Worm (Caenorhabditis elegans) whole organism, L1 larva: ENCODE data around the gene inpp-1.

ENCODE experiments used
- aly-2 ChIP-seq: fragments of 150-350 bp; optimal IDR thresholded peaks from 2 replicates; lab custom pipeline; 2014; ENCODE audit warnings: missing biosample characterization, missing genetic modification characterization
- ama-1 ChIP-seq: fragments of 150-350 bp; optimal IDR thresholded peaks from 2 replicates; lab custom pipeline; 2014
- elt-2 ChIP-seq: sonication (generic microtip); optimal IDR thresholded peaks from 2 replicates; lab custom pipeline; 2016; ENCODE audit warnings: missing genetic modification characterization, mild to moderate bottlenecking, inconsistent platforms, missing compliant biosample characterization, missing genetic modification reagents
- fos-1 ChIP-seq: fragments of 150-350 bp; optimal IDR thresholded peaks from 2 replicates; lab custom pipeline; 2014; ENCODE audit warnings: missing biosample characterization, missing genetic modification characterization
- lin-13 ChIP-seq: fragments of 150-350 bp; optimal IDR thresholded peaks from 2 replicates; lab custom pipeline; 2014; ENCODE audit warnings: missing biosample characterization, missing genetic modification reagents, missing genetic modification characterization
- lin-15B ChIP-seq: fragments of 150-350 bp; sonication (generic microtip); optimal IDR thresholded peaks from 3 replicates; lab custom pipeline; 2014; ENCODE audit warnings: missing biosample characterization, missing genetic modification characterization
- lsy-2 ChIP-seq, 2 experiments: fragments of 150-350 bp; optimal IDR thresholded peaks; 2 replicates each; lab custom pipeline; 2014; ENCODE audit warnings: missing biosample characterization in 2 of 2, missing genetic modification characterization in 2 of 2
- mep-1 ChIP-seq: fragments of 150-350 bp; optimal IDR thresholded peaks from 2 replicates; lab custom pipeline; 2014; ENCODE audit warnings: missing biosample characterization, missing genetic modification characterization
- snpc-4 ChIP-seq: fragments of 150-350 bp; optimal IDR thresholded peaks from 2 replicates; lab custom pipeline; 2014; ENCODE audit warnings: missing biosample characterization, missing genetic modification characterization
- unc-86 ChIP-seq: sonication (generic microtip); optimal IDR thresholded peaks from 2 replicates; lab custom pipeline; 2016; ENCODE audit warnings: missing genetic modification characterization, missing compliant biosample characterization
- xbp-1 ChIP-seq: sonication (generic microtip); optimal IDR thresholded peaks from 2 replicates; lab custom pipeline; 2016; ENCODE audit warnings: missing genetic modification characterization, missing compliant biosample characterization
- zag-1 ChIP-seq: fragments of 150-350 bp; optimal IDR thresholded peaks from 2 replicates; lab custom pipeline; 2014; ENCODE audit warnings: missing biosample characterization, missing genetic modification characterization
- ztf-4 ChIP-seq: fragments of 150-350 bp; optimal IDR thresholded peaks from 2 replicates; lab custom pipeline; 2014; ENCODE audit warnings: missing biosample characterization, missing genetic modification characterization

DNA sequence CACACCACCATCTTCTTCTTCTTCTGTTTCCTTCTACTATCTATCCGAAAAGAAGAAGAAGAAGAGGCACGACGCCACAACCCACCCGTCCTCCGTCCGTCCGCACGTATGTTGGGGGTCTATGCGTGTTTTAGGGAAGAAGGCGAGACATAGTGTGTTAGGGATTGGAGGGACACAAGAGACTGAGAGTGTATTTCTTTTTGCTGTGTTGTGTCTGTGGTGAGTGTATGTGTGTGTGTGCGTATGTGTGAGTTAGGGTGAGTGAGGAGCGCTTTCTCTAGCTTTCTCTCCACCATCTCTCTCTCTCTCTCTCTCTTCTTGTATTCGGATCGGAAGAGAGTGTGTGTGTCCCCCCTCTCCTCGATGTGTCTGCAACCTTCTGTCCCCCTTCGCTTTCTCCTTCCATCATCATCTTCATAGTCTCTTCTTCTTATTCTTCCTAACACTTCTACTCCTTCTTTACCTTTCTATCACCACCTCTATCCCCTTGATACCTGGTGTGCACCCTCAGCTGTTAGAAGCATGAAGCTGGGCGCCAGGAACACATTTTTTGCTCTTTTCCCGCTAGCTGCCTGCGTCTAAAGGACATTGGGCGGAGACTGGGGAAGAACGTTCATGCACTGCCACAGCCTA is 48.1 kb upstream of the inpp-1 start:
- TF ChIP-seq ama-1 (lab: Kevin White, UChicago) (no peak), lin-15B (tag; lab: Kevin White, UChicago) (no peak), fos-1 (tag; lab: Kevin White, UChicago) (peak; percentile 86), lin-13 (peak; percentile 83), elt-2 (tag; lab: Kevin White, UChicago) (no peak), ztf-4 (tag; lab: Kevin White, UChicago) (peak; percentile 83), unc-86 (tag; lab: Kevin White, UChicago) (peak; percentile 84), mep-1 (peak; percentile 83), lsy-2 (tag; optimal IDR thresholded peaks at IDR 0.05; lab: Kevin White, UChicago) (peak; percentile 70 to 93), zag-1 (peak; percentile 67), xbp-1 (tag; lab: Kevin White, UChicago) (peak; percentile 63), aly-2 (tag; lab: Kevin White, UChicago) (peak; percentile 12), snpc-4 (tag; lab: Kevin White, UChicago) (peak; percentile 52)
